Worm (Caenorhabditis elegans): ENCODE data around the gene bed-1.

DNA sequence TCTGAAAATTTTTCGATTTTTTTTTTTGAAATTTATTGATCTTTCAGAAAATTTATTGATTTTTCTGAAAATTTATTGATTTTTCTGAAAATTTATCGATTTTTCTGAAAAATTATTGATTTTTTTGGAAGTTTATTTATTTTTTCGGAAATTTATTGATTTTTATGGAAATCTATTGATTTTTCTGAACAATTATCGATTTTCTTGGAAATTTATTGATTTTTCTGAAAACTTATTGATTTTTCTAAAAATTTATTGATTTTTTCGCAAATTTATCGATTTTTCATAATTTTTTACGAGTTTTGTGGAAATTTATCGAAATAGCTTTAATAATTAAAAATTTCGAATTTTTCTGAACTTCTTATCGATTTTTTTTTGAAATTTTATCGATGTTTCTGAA lies 17.7 kb downstream of the bed-1 start:
- TF ChIP-seq skn-1 (tag; optimal IDR thresholded peaks at IDR 0.05) (no peak), nhr-237 (tag; optimal IDR thresholded peaks at IDR 0.05) (no peak), aly-2 (tag; optimal IDR thresholded peaks at IDR 0.05) (no peak), ceh-16 (tag; optimal IDR thresholded peaks at IDR 0.05) (no peak), ama-1 (optimal IDR thresholded peaks at IDR 0.05) (no peak), lin-15B (tag; optimal IDR thresholded peaks at IDR 0.05) (no peak), nhr-12 (tag; optimal IDR thresholded peaks at IDR 0.05) (no peak), lin-39 (tag; optimal IDR thresholded peaks at IDR 0.05) (no peak)
